Worm (Caenorhabditis elegans) whole organism, L1 larva: ENCODE data around the gene txt-1.

Experiments used
- aha-1 ChIP-seq: fragments of 150-350 bp; optimal IDR thresholded peaks from 2 replicates; lab custom pipeline; 2014; ENCODE audit warnings: missing biosample characterization, missing genetic modification characterization
- aly-2 ChIP-seq: fragments of 150-350 bp; optimal IDR thresholded peaks from 2 replicates; lab custom pipeline; 2014; ENCODE audit warnings: missing biosample characterization, missing genetic modification characterization
- ama-1 ChIP-seq: fragments of 150-350 bp; optimal IDR thresholded peaks from 2 replicates; lab custom pipeline; 2014
- blmp-1 ChIP-seq: fragments of 150-350 bp; optimal IDR thresholded peaks from 2 replicates; lab custom pipeline; 2014; ENCODE audit warnings: missing biosample characterization, missing genetic modification characterization
- ceh-63 ChIP-seq: fragments of 200-800 bp; sonication (Bioruptor generic); optimal IDR thresholded peaks from 2 replicates; lab custom pipeline; 2018; ENCODE audit warnings: mild to moderate bottlenecking, missing genetic modification characterization, missing compliant biosample characterization
- ceh-8 ChIP-seq: fragments of 200-800 bp; sonication (Bioruptor generic); optimal IDR thresholded peaks from 2 replicates; lab custom pipeline; 2018; ENCODE audit warnings: mild to moderate bottlenecking, missing genetic modification characterization, moderate library complexity, missing compliant biosample characterization
- ceh-82 ChIP-seq, 3 experiments: fragments of 150-350 bp in 1 of 3; sonication (generic microtip) in 2 of 3; optimal IDR thresholded peaks; 2 replicates each; lab custom pipeline; 2014 to 2017; ENCODE audit warnings: missing biosample characterization in 3 of 3, missing genetic modification characterization in 3 of 3
- ceh-90 ChIP-seq: sonication (generic microtip); optimal IDR thresholded peaks from 2 replicates; lab custom pipeline; 2016; ENCODE audit warnings: missing genetic modification characterization, missing compliant biosample characterization
- ces-1 ChIP-seq: fragments of 150-350 bp; optimal IDR thresholded peaks from 2 replicates; lab custom pipeline; 2014; ENCODE audit warnings: missing biosample characterization, missing genetic modification reagents, missing genetic modification characterization
- efl-1 ChIP-seq, 4 experiments: fragments of 150-350 bp; optimal IDR thresholded peaks in 3 of 4; peaks in 1 of 4; 1 replicate in 1 of 4; 2 replicates in 3 of 4; lab custom pipeline; 2014; ENCODE audit warnings: missing biosample characterization in 2 of 4, missing genetic modification characterization in 2 of 4, missing genetic modification reagents in 2 of 4
- efl-3 ChIP-seq: fragments of 200-800 bp; sonication (Bioruptor generic); optimal IDR thresholded peaks from 2 replicates; lab custom pipeline; 2018; ENCODE audit warnings: mild to moderate bottlenecking, missing genetic modification characterization, missing compliant biosample characterization
- egl-13 ChIP-seq: sonication (generic microtip); optimal IDR thresholded peaks from 2 replicates; lab custom pipeline; 2016; ENCODE audit warnings: missing genotype, missing genetic modification reagents, missing genetic modification characterization, missing compliant biosample characterization
- fkh-4 ChIP-seq: sonication (generic microtip); optimal IDR thresholded peaks from 2 replicates; lab custom pipeline; 2016; ENCODE audit warnings: missing compliant biosample characterization, missing genetic modification characterization, borderline replicate concordance
- hlh-17 ChIP-seq: fragments of 200-800 bp; sonication (Bioruptor generic); optimal IDR thresholded peaks from 2 replicates; lab custom pipeline; 2018; ENCODE audit warnings: missing genetic modification characterization, mild to moderate bottlenecking, missing compliant biosample characterization, moderate library complexity, borderline replicate concordance
- hlh-4 ChIP-seq: sonication (generic microtip); optimal IDR thresholded peaks from 2 replicates; lab custom pipeline; 2016; ENCODE audit warnings: mild to moderate bottlenecking, missing genetic modification characterization, missing compliant biosample characterization
- jun-1 ChIP-seq: fragments of 150-350 bp; optimal IDR thresholded peaks from 2 replicates; lab custom pipeline; 2014; ENCODE audit warnings: missing biosample characterization, missing genetic modification reagents, missing genetic modification characterization
- lin-15B ChIP-seq: fragments of 150-350 bp; sonication (generic microtip); optimal IDR thresholded peaks from 3 replicates; lab custom pipeline; 2014; ENCODE audit warnings: missing biosample characterization, missing genetic modification characterization
- lin-35 ChIP-seq, 2 experiments: fragments of 150-350 bp; optimal IDR thresholded peaks; 2 replicates each; lab custom pipeline; 2014; ENCODE audit warnings: missing biosample characterization in 2 of 2, missing genetic modification characterization in 2 of 2, missing genetic modification reagents in 2 of 2
- lin-39 ChIP-seq: fragments of 150-350 bp; optimal IDR thresholded peaks from 2 replicates; lab custom pipeline; 2014; ENCODE audit warnings: missing biosample characterization, missing genetic modification reagents, missing genetic modification characterization
- lir-3 ChIP-seq: sonication (generic microtip); optimal IDR thresholded peaks from 2 replicates; lab custom pipeline; 2016; ENCODE audit warnings: mild to moderate bottlenecking, missing genetic modification characterization, moderate library complexity, missing compliant biosample characterization; ENCODE audit not compliant: poor library complexity
- lsy-2 ChIP-seq, 2 experiments: fragments of 150-350 bp; optimal IDR thresholded peaks; 2 replicates each; lab custom pipeline; 2014; ENCODE audit warnings: missing biosample characterization in 2 of 2, missing genetic modification characterization in 2 of 2
- mdl-1 ChIP-seq, 2 experiments: fragments of 150-350 bp; optimal IDR thresholded peaks; 2 replicates each; lab custom pipeline; 2014 to 2017; ENCODE audit warnings: missing biosample characterization in 2 of 2, missing genetic modification characterization in 2 of 2, inconsistent platforms in 1 of 2
- mef-2 ChIP-seq: fragments of 150-350 bp; optimal IDR thresholded peaks from 2 replicates; lab custom pipeline; 2014; ENCODE audit warnings: missing biosample characterization, missing genetic modification characterization
- nhr-11 ChIP-seq: fragments of 150-350 bp; optimal IDR thresholded peaks from 2 replicates; lab custom pipeline; 2014; ENCODE audit warnings: missing biosample characterization, missing genetic modification characterization
- nhr-19 ChIP-seq: fragments of 200-800 bp; sonication (Bioruptor generic); conservative IDR thresholded peaks from 2 replicates; pipeline ENCODE4 v1.3.6; 2022; ENCODE audit warnings: missing genetic modification characterization, missing compliant biosample characterization
- nhr-20 ChIP-seq: sonication (generic microtip); optimal IDR thresholded peaks from 2 replicates; lab custom pipeline; 2016; ENCODE audit warnings: mild to moderate bottlenecking, missing genetic modification characterization, missing compliant biosample characterization
- nhr-28 ChIP-seq: fragments of 150-350 bp; optimal IDR thresholded peaks from 2 replicates; lab custom pipeline; 2014; ENCODE audit warnings: missing biosample characterization, missing genetic modification characterization
- nhr-71 ChIP-seq: sonication (generic microtip); optimal IDR thresholded peaks from 2 replicates; lab custom pipeline; 2016; ENCODE audit warnings: mild to moderate bottlenecking, missing genetic modification characterization, moderate library complexity, missing compliant biosample characterization
- nhr-77 ChIP-seq: fragments of 150-350 bp; optimal IDR thresholded peaks from 2 replicates; lab custom pipeline; 2014; ENCODE audit warnings: missing biosample characterization, missing genetic modification characterization
- nhr-84 ChIP-seq: sonication (generic microtip); optimal IDR thresholded peaks from 2 replicates; lab custom pipeline; 2017; ENCODE audit warnings: missing biosample characterization, missing genetic modification characterization
- nhr-85 ChIP-seq: sonication (generic microtip); peaks from one replicate; lab custom pipeline; 2016; ENCODE audit warnings: missing genetic modification characterization, inconsistent platforms, missing compliant biosample characterization
- nhr-90 ChIP-seq: sonication (generic microtip); optimal IDR thresholded peaks from 2 replicates; lab custom pipeline; 2016; ENCODE audit warnings: mild to moderate bottlenecking, missing genetic modification characterization, missing compliant biosample characterization; ENCODE audit not compliant: poor library complexity
- pqm-1 ChIP-seq: sonication (generic microtip); optimal IDR thresholded peaks from 3 replicates; lab custom pipeline; 2017; ENCODE audit warnings: missing biosample characterization, missing genetic modification characterization
- skn-1 ChIP-seq: fragments of 150-350 bp; optimal IDR thresholded peaks from 2 replicates; lab custom pipeline; 2014; ENCODE audit warnings: missing biosample characterization, missing genetic modification characterization
- snu-23 ChIP-seq: sonication (generic microtip); optimal IDR thresholded peaks from 2 replicates; lab custom pipeline; 2016; ENCODE audit warnings: missing genetic modification characterization, missing compliant biosample characterization
- sptf-1 ChIP-seq: fragments of 150-350 bp; optimal IDR thresholded peaks from 2 replicates; lab custom pipeline; 2014; ENCODE audit warnings: missing biosample characterization, missing genetic modification characterization
- sup-37 ChIP-seq: fragments of 200-800 bp; sonication (Bioruptor generic); optimal IDR thresholded peaks from 2 replicates; lab custom pipeline; 2018; ENCODE audit warnings: mild to moderate bottlenecking, missing genetic modification characterization, missing compliant biosample characterization
- swsn-7 ChIP-seq: sonication (generic microtip); optimal IDR thresholded peaks from 2 replicates; lab custom pipeline; 2016; ENCODE audit warnings: missing genetic modification characterization, missing compliant biosample characterization
- tlp-1 ChIP-seq: fragments of 150-350 bp; optimal IDR thresholded peaks from 2 replicates; lab custom pipeline; 2014; ENCODE audit warnings: missing biosample characterization, missing genetic modification characterization
- unc-86 ChIP-seq: sonication (generic microtip); optimal IDR thresholded peaks from 2 replicates; lab custom pipeline; 2016; ENCODE audit warnings: missing genetic modification characterization, missing compliant biosample characterization
- unc-98 ChIP-seq: fragments of 200-800 bp; sonication (Bioruptor generic); IDR thresholded peaks from 2 replicates; pipeline ENCODE4 v1.3.6; 2022; ENCODE audit warnings: missing genetic modification characterization, missing compliant biosample characterization
- xbp-1 ChIP-seq: sonication (generic microtip); optimal IDR thresholded peaks from 2 replicates; lab custom pipeline; 2016; ENCODE audit warnings: missing genetic modification characterization, missing compliant biosample characterization

The txt-1 gene

DNA sequence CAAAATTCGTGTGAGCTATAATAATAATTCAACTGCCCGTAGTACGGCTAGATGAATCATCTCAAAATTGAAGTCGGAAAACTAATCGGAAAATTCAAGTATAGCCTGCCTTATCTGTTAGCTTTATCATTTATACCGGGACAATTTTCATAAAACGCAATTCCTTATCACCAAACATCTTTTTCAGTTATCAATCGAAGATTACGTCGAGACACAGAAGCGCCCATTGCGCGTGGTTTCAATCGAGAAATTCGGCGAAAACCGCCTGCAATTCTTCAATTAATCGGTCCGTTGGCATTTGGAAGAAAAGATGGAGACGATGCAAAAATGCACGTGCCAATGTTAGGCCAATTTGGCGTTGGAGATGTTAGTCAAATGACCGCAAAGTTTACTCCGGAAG lies 6.2 kb downstream of the txt-1 start:
- TF ChIP-seq ces-1 (GFP tag; lab: Kevin White, UChicago): no peak
- TF ChIP-seq nhr-28: no peak
- TF ChIP-seq xbp-1 (tag; lab: Kevin White, UChicago): no peak
- TF ChIP-seq lin-15B (tag; lab: Kevin White, UChicago): no peak
- peak; percentile 21 for TF ChIP-seq pqm-1 (tag; lab: Kevin White, UChicago)
- TF ChIP-seq unc-86: no peak
- TF ChIP-seq nhr-77 (tag; lab: Kevin White, UChicago): no peak
- peak; percentile 5 for TF ChIP-seq nhr-20
- TF ChIP-seq ceh-8 (GFP tag; lab: Kevin White, UChicago): no peak
- no peak for TF ChIP-seq sup-37 (GFP tag; lab: Kevin White, UChicago)
- peak; percentile 70 for TF ChIP-seq nhr-85 (tag; lab: Kevin White, UChicago)
- TF ChIP-seq efl-3 (GFP tag; lab: Kevin White, UChicago): no peak
- no peak for TF ChIP-seq nhr-11 (tag; lab: Kevin White, UChicago)
- no peak for TF ChIP-seq nhr-71 (tag; lab: Kevin White, UChicago)
- TF ChIP-seq nhr-19 (GFP tag; lab: Robert Waterston, UW): no peak
- TF ChIP-seq mdl-1 (tag; optimal IDR thresholded peaks at IDR 0.05; lab: Kevin White, UChicago): peak in 1 of 2 experiments; percentile 31
- TF ChIP-seq egl-13 (tag; lab: Kevin White, UChicago): no peak
- peak; percentile 37 for TF ChIP-seq blmp-1 (tag; lab: Kevin White, UChicago)
- no peak for TF ChIP-seq lir-3 (tag; lab: Kevin White, UChicago)

ce11 chrII:116916-117315 lies 10.9 kb downstream of the txt-1 start, which contains the start of gene srt-54:
TSS of gene srt-54 (plus strand) at chrII:117216.
- TF ChIP-seq aha-1 (tag; lab: Kevin White, UChicago) (no peak), ama-1 (lab: Kevin White, UChicago) (no peak), nhr-84 (no peak), unc-98 (GFP tag; lab: Robert Waterston, UW) (no peak), xbp-1 (tag; lab: Kevin White, UChicago) (no peak), snu-23 (no peak), hlh-17 (no peak), ceh-63 (GFP tag; lab: Kevin White, UChicago) (no peak), tlp-1 (tag; lab: Kevin White, UChicago) (no peak), jun-1 (tag; lab: Kevin White, UChicago) (no peak), skn-1 (tag; lab: Kevin White, UChicago) (no peak), lsy-2 (tag; optimal IDR thresholded peaks at IDR 0.05; lab: Kevin White, UChicago) (no peak), ceh-82 (tag; optimal IDR thresholded peaks at IDR 0.05; lab: Kevin White, UChicago) (no peak), ceh-90 (tag; lab: Kevin White, UChicago) (no peak), hlh-4 (tag; lab: Kevin White, UChicago) (no peak), mef-2 (tag; lab: Kevin White, UChicago) (no peak), sptf-1 (tag; lab: Kevin White, UChicago) (no peak), lin-39 (no peak)

ce11 chrII:121121-121520 lies 15.1 kb downstream of the txt-1 start, which contains the start of gene K10B4.3:
TSS of gene K10B4.3 (minus strand) at chrII:121221.
- TF ChIP-seq aly-2: no peak
- no peak for TF ChIP-seq nhr-77 (tag; lab: Kevin White, UChicago)
- TF ChIP-seq lin-35 (GFP tag; optimal IDR thresholded peaks at IDR 0.05; lab: Kevin White, UChicago): no peak
- TF ChIP-seq swsn-7: no peak
- TF ChIP-seq efl-1 (optimal IDR thresholded peaks at IDR 0.05; lab: Kevin White, UChicago): no peak
- TF ChIP-seq efl-1 (GFP tag; optimal IDR thresholded peaks at IDR 0.05 in 1 of 2; lab: Kevin White, UChicago): no peak
- no peak for TF ChIP-seq ces-1 (GFP tag; lab: Kevin White, UChicago)
- TF ChIP-seq nhr-20: no peak
- no peak for TF ChIP-seq nhr-90
- TF ChIP-seq nhr-11 (tag; lab: Kevin White, UChicago): no peak
- TF ChIP-seq blmp-1 (tag; lab: Kevin White, UChicago): no peak
- TF ChIP-seq mef-2 (tag; lab: Kevin White, UChicago): no peak
- TF ChIP-seq nhr-71 (tag; lab: Kevin White, UChicago): no peak
- no peak for TF ChIP-seq nhr-85 (tag; lab: Kevin White, UChicago)
- TF ChIP-seq fkh-4 (tag; lab: Kevin White, UChicago): no peak
- no peak for TF ChIP-seq egl-13 (tag; lab: Kevin White, UChicago)
- no peak for TF ChIP-seq lir-3 (tag; lab: Kevin White, UChicago)
